Fruit fly (Drosophila melanogaster) whole organism, embryonic: ENCODE results near the gene Tg.

Experiments
- Atf6 ChIP-seq: fragments of 200-800 bp; sonication (Bioruptor generic); IDR thresholded peaks from 2 replicates; pipeline ENCODE4 v1.3.6; 2022; ENCODE audit warnings: missing biosample characterization, missing genetic modification characterization
- B-H2 ChIP-seq: fragments of 200-800 bp; sonication (Bioruptor generic); optimal IDR thresholded peaks from 2 replicates; lab custom pipeline; 2018; ENCODE audit warnings: missing biosample characterization, mild to moderate bottlenecking, missing genetic modification characterization
- CG10209 ChIP-seq: fragments of 200-800 bp; sonication (Bioruptor generic); optimal IDR thresholded peaks from 3 replicates; lab custom pipeline; 2017; ENCODE audit warnings: missing biosample characterization, mild to moderate bottlenecking, missing genetic modification characterization, missing genetic modification reagents
- CG11504 ChIP-seq: fragments of 200-800 bp; sonication (Bioruptor generic); optimal IDR thresholded peaks from 3 replicates; lab custom pipeline; 2019; ENCODE audit warnings: missing biosample characterization, mild to moderate bottlenecking, missing genetic modification characterization, moderate library complexity
- CG11560 ChIP-seq: fragments of 200-800 bp; sonication (Bioruptor generic); IDR thresholded peaks from 3 replicates; pipeline ENCODE4 v1.3.6; 2022; ENCODE audit warnings: missing biosample characterization, missing genetic modification characterization
- CG11695 ChIP-seq: fragments of 200-800 bp; sonication (Bioruptor generic); IDR thresholded peaks from 3 replicates; pipeline ENCODE4 v1.3.6; 2022; ENCODE audit warnings: missing biosample characterization, missing genetic modification characterization
- CG12219 ChIP-seq: fragments of 200-800 bp; sonication (Bioruptor generic); optimal IDR thresholded peaks from 3 replicates; lab custom pipeline; 2018; ENCODE audit warnings: missing biosample characterization, mild to moderate bottlenecking, missing genetic modification characterization
- CG12659 ChIP-seq: fragments of 200-800 bp; sonication (Bioruptor generic); optimal IDR thresholded peaks from 3 replicates; lab custom pipeline; 2017; ENCODE audit warnings: mild to moderate bottlenecking, missing biosample characterization, missing genetic modification reagents, missing genetic modification characterization
- CG12744 ChIP-seq: fragments of 200-800 bp; sonication (Bioruptor generic); optimal IDR thresholded peaks from 2 replicates; lab custom pipeline; 2016; ENCODE audit warnings: missing biosample characterization, missing genetic modification characterization
- CG12769 ChIP-seq: fragments of 200-800 bp; sonication (Bioruptor generic); optimal IDR thresholded peaks from 2 replicates; lab custom pipeline; 2019; ENCODE audit warnings: missing biosample characterization, mild to moderate bottlenecking, missing genetic modification characterization, moderate library complexity
- CG14050 ChIP-seq: fragments of 200-800 bp; sonication (Bioruptor generic); IDR thresholded peaks from 3 replicates; pipeline ENCODE4 v1.3.6; 2022; ENCODE audit warnings: missing biosample characterization, missing genetic modification characterization
- CG15269 ChIP-seq: fragments of 200-800 bp; sonication (Bioruptor generic); optimal IDR thresholded peaks from 2 replicates; lab custom pipeline; 2018; ENCODE audit warnings: missing biosample characterization, mild to moderate bottlenecking, missing genetic modification characterization, moderate library complexity
- CG15514 ChIP-seq: fragments of 200-800 bp; sonication (Bioruptor generic); optimal IDR thresholded peaks from 3 replicates; lab custom pipeline; 2017; ENCODE audit warnings: missing biosample characterization, missing genetic modification characterization, mild to moderate bottlenecking, moderate library complexity, missing genetic modification reagents
- CG17328 ChIP-seq: fragments of 200-800 bp; sonication (Bioruptor generic); IDR thresholded peaks from 2 replicates; pipeline ENCODE4 v1.3.6; 2022; ENCODE audit warnings: missing biosample characterization, missing genetic modification characterization
- CG17359 ChIP-seq: fragments of 200-800 bp; sonication (Bioruptor generic); optimal IDR thresholded peaks from 3 replicates; lab custom pipeline; 2018; ENCODE audit warnings: missing biosample characterization, mild to moderate bottlenecking, missing genetic modification characterization, moderate library complexity
- CG17385 ChIP-seq: fragments of 200-800 bp; sonication (Bioruptor generic); optimal IDR thresholded peaks from 3 replicates; lab custom pipeline; 2018; ENCODE audit warnings: missing biosample characterization, mild to moderate bottlenecking, missing genetic modification characterization
- CG17568 ChIP-seq: fragments of 200-800 bp; sonication (Bioruptor generic); optimal IDR thresholded peaks from 2 replicates; lab custom pipeline; 2018; ENCODE audit warnings: missing biosample characterization, mild to moderate bottlenecking, missing genetic modification characterization, moderate library complexity
- CG18619 ChIP-seq: fragments of 200-800 bp; sonication (Bioruptor generic); optimal IDR thresholded peaks from 3 replicates; lab custom pipeline; 2017; ENCODE audit warnings: missing biosample characterization, mild to moderate bottlenecking, missing genetic modification characterization
- CG18764 ChIP-seq: fragments of 200-800 bp; sonication (Bioruptor generic); optimal IDR thresholded peaks from 3 replicates; lab custom pipeline; 2016; ENCODE audit warnings: missing biosample characterization, missing genetic modification characterization
- CG2116 ChIP-seq: fragments of 200-800 bp; sonication (Bioruptor generic); optimal IDR thresholded peaks from 3 replicates; lab custom pipeline; 2018; ENCODE audit warnings: missing biosample characterization, mild to moderate bottlenecking, missing genetic modification characterization
- CG2120 ChIP-seq: fragments of 200-800 bp; sonication (Bioruptor generic); optimal IDR thresholded peaks from 3 replicates; lab custom pipeline; 2016; ENCODE audit warnings: missing biosample characterization, missing genetic modification characterization
- CG6689 ChIP-seq: fragments of 200-800 bp; sonication (Bioruptor generic); IDR thresholded peaks from 2 replicates; pipeline ENCODE4 v1.3.6; 2022; ENCODE audit warnings: missing biosample characterization, missing genetic modification characterization
- CG7556 ChIP-seq: fragments of 200-800 bp; sonication (Bioruptor generic); optimal IDR thresholded peaks from 2 replicates; lab custom pipeline; 2017; ENCODE audit warnings: missing biosample characterization, mild to moderate bottlenecking, missing genetic modification characterization
- CG8388 ChIP-seq: fragments of 200-800 bp; sonication (Bioruptor generic); optimal IDR thresholded peaks from 2 replicates; lab custom pipeline; 2019; ENCODE audit warnings: missing biosample characterization, mild to moderate bottlenecking, missing genetic modification characterization, moderate library complexity
- CG8924 ChIP-seq: fragments of 200-800 bp; optimal IDR thresholded peaks from 3 replicates; lab custom pipeline; 2019; ENCODE audit warnings: missing biosample characterization, mild to moderate bottlenecking, missing genetic modification characterization, moderate library complexity
- CG9817 ChIP-seq: fragments of 200-800 bp; sonication (Bioruptor generic); optimal IDR thresholded peaks from 2 replicates; lab custom pipeline; 2018; ENCODE audit warnings: missing biosample characterization, mild to moderate bottlenecking, missing genetic modification characterization, moderate library complexity
- CG9932 ChIP-seq: fragments of 200-800 bp; sonication (Bioruptor generic); IDR thresholded peaks from 2 replicates; pipeline ENCODE4 v1.3.6; 2022; ENCODE audit warnings: missing biosample characterization, missing genetic modification characterization
- Ets97D ChIP-seq: fragments of 200-800 bp; sonication (Bioruptor generic); optimal IDR thresholded peaks from 3 replicates; lab custom pipeline; 2016; ENCODE audit warnings: missing biosample characterization, missing genetic modification characterization
- Fer2 ChIP-seq: fragments of 200-800 bp; sonication (Bioruptor generic); optimal IDR thresholded peaks from 2 replicates; lab custom pipeline; 2018; ENCODE audit warnings: missing biosample characterization, mild to moderate bottlenecking, missing genetic modification characterization, moderate library complexity
- H2.0 ChIP-seq: fragments of 200-800 bp; sonication (Bioruptor generic); IDR thresholded peaks from 2 replicates; pipeline ENCODE4 v1.3.6; 2022; ENCODE audit warnings: missing biosample characterization, missing genetic modification characterization
- Hey ChIP-seq: fragments of 200-800 bp; sonication (Bioruptor generic); optimal IDR thresholded peaks from 3 replicates; lab custom pipeline; 2018; ENCODE audit warnings: missing biosample characterization, mild to moderate bottlenecking, missing genetic modification characterization
- Hr51 ChIP-seq, 2 experiments: fragments of 200-800 bp; sonication (Bioruptor generic); optimal IDR thresholded peaks; 2 replicates in 1 of 2; 3 replicates in 1 of 2; lab custom pipeline; 2016 to 2018; ENCODE audit warnings: missing biosample characterization in 2 of 2, missing genetic modification characterization in 2 of 2, mild to moderate bottlenecking in 1 of 2, moderate library complexity in 1 of 2
- Kr ChIP-seq: fragments of 200-800 bp; sonication (Bioruptor generic); optimal IDR thresholded peaks from 2 replicates; lab custom pipeline; 2017; ENCODE audit warnings: missing biosample characterization, mild to moderate bottlenecking, missing genetic modification characterization
- NFAT ChIP-seq: fragments of 200-800 bp; sonication (Bioruptor generic); IDR thresholded peaks from 2 replicates; pipeline ENCODE4 v1.3.6; 2022; ENCODE audit warnings: missing biosample characterization, missing genetic modification characterization
- Nf-YC ChIP-seq: fragments of 200-800 bp; optimal IDR thresholded peaks from 3 replicates; lab custom pipeline; 2019; ENCODE audit warnings: missing biosample characterization, mild to moderate bottlenecking, missing genetic modification characterization, moderate library complexity
- NfI ChIP-seq: fragments of 200-800 bp; sonication (Bioruptor generic); optimal IDR thresholded peaks from 3 replicates; lab custom pipeline; 2018; ENCODE audit warnings: missing biosample characterization, mild to moderate bottlenecking, missing genetic modification characterization, moderate library complexity
- Ravus ChIP-seq: fragments of 200-800 bp; sonication (Bioruptor generic); IDR thresholded peaks from 2 replicates; pipeline ENCODE4 v1.3.6; 2022; ENCODE audit warnings: missing biosample characterization, missing genetic modification characterization
- Rfx ChIP-seq: fragments of 200-800 bp; sonication (Bioruptor generic); IDR thresholded peaks from 2 replicates; pipeline ENCODE4 v1.3.6; 2022; ENCODE audit warnings: missing biosample characterization, missing genetic modification characterization
- Vsx1 ChIP-seq: fragments of 200-800 bp; sonication (Bioruptor generic); optimal IDR thresholded peaks from 2 replicates; lab custom pipeline; 2017; ENCODE audit warnings: missing biosample characterization, mild to moderate bottlenecking, missing genetic modification characterization, missing genetic modification reagents
- cad ChIP-seq: fragments of >200 bp; optimal IDR thresholded peaks from 2 replicates; lab custom pipeline; 2017; ENCODE audit warnings: missing biosample characterization, missing genetic modification characterization
- en ChIP-seq: fragments of 200-800 bp; sonication (Bioruptor generic); optimal IDR thresholded peaks from 2 replicates; lab custom pipeline; 2016; ENCODE audit warnings: missing biosample characterization, missing genetic modification characterization
- esg ChIP-seq: fragments of 200-800 bp; sonication (Bioruptor generic); conservative IDR thresholded peaks from 2 replicates; pipeline ENCODE4 v1.3.6; 2022; ENCODE audit warnings: missing biosample characterization, missing genetic modification characterization
- fd96Cb ChIP-seq: fragments of 200-800 bp; sonication (Bioruptor generic); optimal IDR thresholded peaks from 2 replicates; lab custom pipeline; 2018; ENCODE audit warnings: missing biosample characterization, mild to moderate bottlenecking, missing genetic modification characterization, moderate library complexity
- her ChIP-seq: fragments of 200-800 bp; sonication (Bioruptor generic); optimal IDR thresholded peaks from 2 replicates; lab custom pipeline; 2016; ENCODE audit warnings: missing biosample characterization, missing genetic modification characterization
- hkb ChIP-seq, 2 experiments: fragments of 200-800 bp in 1 of 2; fragments of >200 bp in 1 of 2; sonication (Bioruptor generic) in 1 of 2; IDR thresholded peaks in 1 of 2; optimal IDR thresholded peaks in 1 of 2; 2 replicates each; pipeline versions ENCODE4 v1.3.6 to Lab custom; 2017 to 2022; ENCODE audit warnings: missing biosample characterization in 1 of 2, missing genetic modification characterization in 1 of 2
- lab ChIP-seq: fragments of 200-800 bp; sonication (Bioruptor generic); optimal IDR thresholded peaks from 3 replicates; lab custom pipeline; 2017; ENCODE audit warnings: missing biosample characterization, missing genetic modification characterization, mild to moderate bottlenecking, moderate library complexity, missing genetic modification reagents
- lmd ChIP-seq: fragments of 200-800 bp; sonication (Bioruptor generic); IDR thresholded peaks from 2 replicates; pipeline ENCODE4 v1.3.6; 2022; ENCODE audit warnings: missing biosample characterization, missing genetic modification characterization
- psq ChIP-seq: fragments of 200-800 bp; sonication (Bioruptor generic); optimal IDR thresholded peaks from 2 replicates; lab custom pipeline; 2017; ENCODE audit warnings: missing biosample characterization, missing genetic modification characterization
- sens ChIP-seq: fragments of 200-800 bp; sonication (Bioruptor generic); peaks from one replicate; lab custom pipeline; 2016; ENCODE audit warnings: missing biosample characterization, missing genetic modification characterization
- sisA ChIP-seq: fragments of 200-800 bp; sonication (Bioruptor generic); IDR thresholded peaks from 2 replicates; pipeline ENCODE4 v1.3.6; 2022; ENCODE audit warnings: missing biosample characterization, missing genetic modification characterization

Gene Tg

DNA sequence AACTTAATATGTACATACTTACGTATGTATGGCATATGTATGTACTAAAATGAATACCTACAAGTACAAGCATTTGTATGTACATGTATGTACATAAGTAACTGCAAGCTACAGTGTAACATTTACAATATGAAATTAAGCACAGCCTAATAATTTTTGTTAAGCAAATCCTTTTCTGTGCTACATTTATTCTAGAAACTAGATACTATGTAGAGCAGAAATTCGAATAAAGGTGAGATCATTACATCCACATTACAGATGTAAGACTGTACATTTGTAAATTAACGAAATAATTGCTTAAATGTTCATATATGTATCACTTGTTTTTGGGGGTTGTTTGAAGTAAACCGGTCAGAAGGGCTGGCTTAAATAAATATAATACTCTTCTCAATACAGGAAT is 19.3 kb upstream of the Tg start (continued):
- TF ChIP-seq CG17359 (peak; percentile 34), CG12744 (GFP tag; lab: Kevin White, UChicago) (peak; percentile 13), CG10209 (GFP tag; lab: Kevin White, UChicago) (peak; percentile 34), CG15514 (peak; percentile 17), CG6689 (GFP tag; lab: Robert Waterston, UW) (no peak), CG18764 (GFP tag; lab: Kevin White, UChicago) (no peak), H2.0 (GFP tag; lab: Robert Waterston, UW) (peak; percentile 41; the same call in 1 of the 2 replicates), Atf6 (no peak), CG9817 (tag; lab: Kevin White, UChicago) (peak; percentile 6), fd96Cb (tag; lab: Kevin White, UChicago) (peak; percentile 7), CG9932 (GFP tag; lab: Robert Waterston, UW) (peak; percentile 15; the same call in 1 of the 2 replicates), psq (GFP tag; lab: Kevin White, UChicago) (no peak), CG2120 (GFP tag; lab: Kevin White, UChicago) (peak; percentile 57), NFAT (GFP tag; lab: Robert Waterston, UW) (no peak), Nf-YC (tag; lab: Kevin White, UChicago) (no peak), CG11560 (tag; lab: Robert Waterston, UW) (0 out of 3 replicates have a peak, but pooled peaks have one; percentile 18), Ravus (GFP tag; lab: Robert Waterston, UW) (no peak), CG18619 (no peak), hkb (optimal IDR thresholded peaks at IDR 0.05; lab: Kevin White, UChicago) (no peak), hkb (GFP tag; IDR thresholded peaks at IDR 0.05; lab: Robert Waterston, UW) (no peak), Fer2 (no peak), CG7556 (GFP tag; lab: Kevin White, UChicago) (peak; percentile 3), Ets97D (GFP tag; lab: Kevin White, UChicago) (no peak), CG12219 (GFP tag; lab: Kevin White, UChicago) (peak; percentile 9), CG2116 (no peak), B-H2 (GFP tag; lab: Kevin White, UChicago) (no peak), CG17328 (GFP tag; lab: Robert Waterston, UW) (peak; percentile 17; the same call in 1 of the 2 replicates), lmd (0 out of 2 replicates have a peak, but pooled peaks have one; percentile 29), Hr51 (GFP tag; optimal IDR thresholded peaks at IDR 0.05; lab: Kevin White, UChicago) (peak in 1 of 2 experiments; percentile 38), sens (GFP tag; lab: Kevin White, UChicago) (peak; percentile 77), Vsx1 (GFP tag; lab: Kevin White, UChicago) (peak; percentile 1), CG11695 (GFP tag; lab: Robert Waterston, UW) (peak; percentile 21; the same call in 1 of the 3 replicates), CG12659 (GFP tag; lab: Kevin White, UChicago) (peak; percentile 18), sisA (GFP tag; lab: Robert Waterston, UW) (no peak; the same call in 1 of the 2 replicates), esg (no peak), Kr (GFP tag; lab: Kevin White, UChicago) (no peak), Hey (tag; lab: Kevin White, UChicago) (no peak), CG8388 (GFP tag; lab: Kevin White, UChicago) (no peak), cad (GFP tag; lab: Kevin White, UChicago) (no peak), CG15269 (tag; lab: Kevin White, UChicago) (peak; percentile 58), CG12769 (tag; lab: Kevin White, UChicago) (peak; percentile 38), CG17568 (GFP tag; lab: Kevin White, UChicago) (peak; percentile 12), CG8924 (tag; lab: Kevin White, UChicago) (no peak), her (no peak), en (GFP tag; lab: Kevin White, UChicago) (no peak), lab (peak; percentile 17), CG17385 (GFP tag; lab: Kevin White, UChicago) (peak; percentile 33), CG14050 (0 out of 3 replicates have a peak, but pooled peaks have one; percentile 20), CG11504 (peak; percentile 43), NfI (peak; percentile 28), Rfx (peak; percentile 49; the same call in 1 of the 2 replicates)
